1 fruit fly cellular context compared by ENCODE assay signal in the genomic region with DNA sequence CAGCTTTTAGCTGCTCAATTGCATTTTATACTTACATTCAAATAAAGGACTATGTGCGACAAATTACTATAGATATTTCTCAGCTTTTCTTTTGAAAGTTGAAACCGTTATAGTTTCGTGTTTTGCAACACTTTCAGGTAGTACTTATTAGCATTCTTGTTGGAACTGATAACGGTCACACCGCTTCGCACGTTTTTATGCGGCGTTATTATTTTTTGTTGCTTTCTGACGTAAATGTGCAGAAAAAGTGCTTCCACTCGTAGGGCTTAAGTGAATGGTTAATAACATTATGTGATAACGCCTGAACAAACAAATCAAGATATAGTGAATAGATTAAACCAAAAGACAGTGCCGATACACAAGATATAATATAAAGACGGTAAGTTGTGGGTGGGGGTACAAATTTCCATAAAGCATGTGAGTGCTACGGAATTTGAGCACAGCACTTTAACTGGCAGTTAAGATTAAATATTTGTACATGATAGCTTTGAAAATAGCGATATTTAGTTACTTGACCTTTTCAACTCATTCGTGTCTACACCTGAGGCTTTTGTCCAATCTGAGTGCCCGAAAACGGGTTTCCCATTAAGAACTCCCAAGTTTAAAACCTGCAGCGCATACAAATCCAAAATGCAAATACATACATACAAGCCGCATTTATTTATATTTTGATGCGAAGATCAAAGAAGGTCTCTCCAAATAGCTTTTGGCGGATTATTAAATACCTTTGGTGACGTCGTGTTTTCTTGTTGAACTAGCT.
TF ChIP-seq lines count a peak whose summit lies in the region.

TSS of gene papi (plus strand) at position 176 of the 760 bp plus-strand sequence.

TF ChIP-seq in whole organism, embryonic, 481 proteins besides CTCF, POLR2A, EP300 and RAD21 (continued from another document and continues in another):
- TF ChIP-seq crol (GFP tag; IDR thresholded peaks at IDR 0.05; lab: Robert Waterston, UW) (no peak), CG10462 (GFP tag; optimal IDR thresholded peaks at IDR 0.05; lab: Kevin White, UChicago) (no peak), Hmx (GFP tag; optimal IDR thresholded peaks at IDR 0.05; lab: Kevin White, UChicago) (no peak), Neu2 (GFP tag; optimal IDR thresholded peaks at IDR 0.05; lab: Kevin White, UChicago; ENCODE audit: borderline replicate concordance) (no peak), HHEX (GFP tag; optimal IDR thresholded peaks at IDR 0.05; lab: Kevin White, UChicago) (no peak), CG1529 (GFP tag; optimal IDR thresholded peaks at IDR 0.05; lab: Kevin White, UChicago) (no peak), ac (GFP tag; optimal IDR thresholded peaks at IDR 0.05; lab: Kevin White, UChicago) (no peak), sens (GFP tag; lab: Kevin White, UChicago) (no peak), CG34224 (GFP tag; IDR thresholded peaks at IDR 0.05; lab: Robert Waterston, UW; ENCODE audit: partially characterized antibody) (no peak), B-H2 (GFP tag; optimal IDR thresholded peaks at IDR 0.05; lab: Kevin White, UChicago) (peak; percentile 53), TFAM (GFP tag; optimal IDR thresholded peaks at IDR 0.05; lab: Kevin White, UChicago) (no peak), nerfin-1 (tag; optimal IDR thresholded peaks at IDR 0.05; lab: Kevin White, UChicago) (peak; percentile 90), lilli (GFP tag; optimal IDR thresholded peaks at IDR 0.05; lab: Kevin White, UChicago) (no peak), CG5953 (GFP tag; IDR thresholded peaks at IDR 0.05; lab: Robert Waterston, UW) (no peak), CG7786 (GFP tag; optimal IDR thresholded peaks at IDR 0.05; lab: Kevin White, UChicago) (no peak), CG13894 (tag; optimal IDR thresholded peaks at IDR 0.05; lab: Kevin White, UChicago) (peak; percentile 21), hth (optimal IDR thresholded peaks at IDR 0.05; lab: Kevin White, UChicago) (no peak), CG2889 (GFP tag; IDR thresholded peaks at IDR 0.05; lab: Robert Waterston, UW) (no peak), Doc3 (GFP tag; IDR thresholded peaks at IDR 0.05; lab: Robert Waterston, UW; ENCODE audit: partially characterized antibody) (no peak), CG32767 (GFP tag; IDR thresholded peaks at IDR 0.05; lab: Robert Waterston, UW) (no peak), CG6854 (GFP tag; optimal IDR thresholded peaks at IDR 0.05; lab: Kevin White, UChicago) (peak; percentile 16), CG13123 (GFP tag; optimal IDR thresholded peaks at IDR 0.05; lab: Kevin White, UChicago) (no peak), Ssrp (tag; optimal IDR thresholded peaks at IDR 0.05; lab: Kevin White, UChicago) (no peak), NK7.1 (GFP tag; optimal IDR thresholded peaks at IDR 0.05; lab: Kevin White, UChicago) (no peak), Bdp1 (GFP tag; optimal IDR thresholded peaks at IDR 0.05; lab: Kevin White, UChicago) (no peak), CG1024 (GFP tag; IDR thresholded peaks at IDR 0.05; lab: Robert Waterston, UW) (no peak), CG4730 (GFP tag; IDR thresholded peaks at IDR 0.05; lab: Robert Waterston, UW) (no peak), CG31224 (GFP tag; IDR thresholded peaks at IDR 0.05; lab: Robert Waterston, UW) (no peak), Vsx1 (GFP tag; optimal IDR thresholded peaks at IDR 0.05; lab: Kevin White, UChicago) (no peak), zen (tag; optimal IDR thresholded peaks at IDR 0.05; lab: Kevin White, UChicago) (no peak), Drgx (GFP tag; IDR thresholded peaks at IDR 0.05; lab: Robert Waterston, UW) (no peak), Gsc (GFP tag; IDR thresholded peaks at IDR 0.05; lab: Robert Waterston, UW) (no peak), YL-1 (GFP tag; optimal IDR thresholded peaks at IDR 0.05; lab: Kevin White, UChicago) (peak; percentile 71), sens-2 (GFP tag; IDR thresholded peaks at IDR 0.05; lab: Robert Waterston, UW) (no peak), pan (optimal IDR thresholded peaks at IDR 0.05; lab: Kevin White, UChicago) (no peak), pan (GFP tag; optimal IDR thresholded peaks at IDR 0.05 in 1 of 2, IDR thresholded peaks at IDR 0.05 in 1 of 2) (no peak), cg (GFP tag; optimal IDR thresholded peaks at IDR 0.05; lab: Kevin White, UChicago) (peak; percentile 13), fd64A (GFP tag; optimal IDR thresholded peaks at IDR 0.05; lab: Kevin White, UChicago) (no peak), tup (GFP tag; optimal IDR thresholded peaks at IDR 0.05; lab: Kevin White, UChicago) (no peak), h (optimal IDR thresholded peaks at IDR 0.05; lab: Kevin White, UChicago) (no peak), nom (GFP tag; optimal IDR thresholded peaks at IDR 0.05; lab: Kevin White, UChicago) (no peak), Usf (GFP tag; optimal IDR thresholded peaks at IDR 0.05; lab: Kevin White, UChicago) (no peak), Atf6 (GFP tag; IDR thresholded peaks at IDR 0.05; lab: Robert Waterston, UW) (no peak), CG18476 (GFP tag; optimal IDR thresholded peaks at IDR 0.05; lab: Kevin White, UChicago) (no peak), fd3F (GFP tag; optimal IDR thresholded peaks at IDR 0.05; lab: Kevin White, UChicago) (no peak), Hmr (GFP tag; optimal IDR thresholded peaks at IDR 0.05; lab: Kevin White, UChicago) (no peak), sug (tag; optimal IDR thresholded peaks at IDR 0.05; lab: Kevin White, UChicago) (peak; percentile 6), D19B (GFP tag; optimal IDR thresholded peaks at IDR 0.05; lab: Kevin White, UChicago) (no peak), bsh (GFP tag; optimal IDR thresholded peaks at IDR 0.05; lab: Kevin White, UChicago) (no peak), oc (tag; optimal IDR thresholded peaks at IDR 0.05; lab: Kevin White, UChicago) (no peak), Dad (GFP tag; optimal IDR thresholded peaks at IDR 0.05; lab: Kevin White, UChicago) (no peak), CG10147 (GFP tag; optimal IDR thresholded peaks at IDR 0.05; lab: Kevin White, UChicago) (peak; percentile 32), CG2678 (tag; optimal IDR thresholded peaks at IDR 0.05; lab: Kevin White, UChicago) (no peak), gt (GFP tag; IDR thresholded peaks at IDR 0.05; lab: Robert Waterston, UW) (no peak), CG4328 (GFP tag; optimal IDR thresholded peaks at IDR 0.05; lab: Kevin White, UChicago) (no peak), CG11504 (tag; optimal IDR thresholded peaks at IDR 0.05; lab: Kevin White, UChicago) (no peak), bowl (GFP tag; IDR thresholded peaks at IDR 0.05; lab: Robert Waterston, UW) (no peak), CG18262 (tag; optimal IDR thresholded peaks at IDR 0.05; lab: Kevin White, UChicago) (no peak), ham (GFP tag; IDR thresholded peaks at IDR 0.05; lab: Robert Waterston, UW) (no peak), CG15696 (tag; optimal IDR thresholded peaks at IDR 0.05; lab: Kevin White, UChicago) (no peak), CG17568 (GFP tag; optimal IDR thresholded peaks at IDR 0.05; lab: Kevin White, UChicago) (no peak), CG7987 (GFP tag; optimal IDR thresholded peaks at IDR 0.05; lab: Kevin White, UChicago) (peak; percentile 38), CG6272 (GFP tag; IDR thresholded peaks at IDR 0.05; lab: Robert Waterston, UW) (no peak), ATbp (GFP tag; optimal IDR thresholded peaks at IDR 0.05; lab: Kevin White, UChicago) (no peak), CG2875 (GFP tag; optimal IDR thresholded peaks at IDR 0.05; lab: Kevin White, UChicago) (no peak), nerfin-2 (GFP tag; IDR thresholded peaks at IDR 0.05; lab: Robert Waterston, UW; ENCODE audit: partially characterized antibody) (no peak), CG15073 (GFP tag; optimal IDR thresholded peaks at IDR 0.05; lab: Kevin White, UChicago) (no peak), lov (optimal IDR thresholded peaks at IDR 0.05; lab: Kevin White, UChicago) (no peak), lov (GFP tag; IDR thresholded peaks at IDR 0.05; lab: Robert Waterston, UW) (no peak), CoRest (tag; optimal IDR thresholded peaks at IDR 0.05; lab: Kevin White, UChicago) (no peak), Hr51 (GFP tag; optimal IDR thresholded peaks at IDR 0.05; lab: Kevin White, UChicago) (no peak), Atf3 (GFP tag; optimal IDR thresholded peaks at IDR 0.05; lab: Kevin White, UChicago) (no peak), amos (GFP tag; IDR thresholded peaks at IDR 0.05; lab: Robert Waterston, UW; ENCODE audit: partially characterized antibody) (no peak; the same call in 1 of the 2 replicates), sqz (GFP tag; optimal IDR thresholded peaks at IDR 0.05; lab: Kevin White, UChicago) (peak; percentile 66), Sox102F (GFP tag; optimal IDR thresholded peaks at IDR 0.05; lab: Kevin White, UChicago) (no peak), org-1 (GFP tag; optimal IDR thresholded peaks at IDR 0.05; lab: Kevin White, UChicago) (no peak), Xbp1 (GFP tag; optimal IDR thresholded peaks at IDR 0.05; lab: Kevin White, UChicago) (peak; percentile 9), CG1792 (GFP tag; optimal IDR thresholded peaks at IDR 0.05; lab: Kevin White, UChicago) (no peak), tll (GFP tag; optimal IDR thresholded peaks at IDR 0.05; lab: Kevin White, UChicago) (no peak), HmgD (GFP tag; optimal IDR thresholded peaks at IDR 0.05; lab: Kevin White, UChicago) (no peak), gem (tag; optimal IDR thresholded peaks at IDR 0.05; lab: Kevin White, UChicago) (no peak), CG7963 (GFP tag; IDR thresholded peaks at IDR 0.05; lab: Robert Waterston, UW; ENCODE audit: partially characterized antibody) (no peak), CG6654 (GFP tag; optimal IDR thresholded peaks at IDR 0.05; lab: Kevin White, UChicago) (no peak), Jarid2 (GFP tag; optimal IDR thresholded peaks at IDR 0.05; lab: Kevin White, UChicago) (no peak), Deaf1 (tag; optimal IDR thresholded peaks at IDR 0.05; lab: Kevin White, UChicago) (no peak), en (GFP tag; optimal IDR thresholded peaks at IDR 0.05; lab: Kevin White, UChicago) (no peak), Oli (tag; optimal IDR thresholded peaks at IDR 0.05; lab: Kevin White, UChicago) (no peak), CG5180 (GFP tag; optimal IDR thresholded peaks at IDR 0.05; lab: Kevin White, UChicago) (no peak), Dek (tag; optimal IDR thresholded peaks at IDR 0.05; lab: Kevin White, UChicago) (no peak), vvl (GFP tag; IDR thresholded peaks at IDR 0.05; lab: Robert Waterston, UW) (no peak), disco-r (GFP tag; optimal IDR thresholded peaks at IDR 0.05; lab: Kevin White, UChicago) (no peak), CG10565 (GFP tag; optimal IDR thresholded peaks at IDR 0.05; lab: Kevin White, UChicago) (no peak), CG4282 (GFP tag; optimal IDR thresholded peaks at IDR 0.05; lab: Kevin White, UChicago) (no peak), CG9932 (GFP tag; IDR thresholded peaks at IDR 0.05; lab: Robert Waterston, UW) (no peak), CG6689 (GFP tag; IDR thresholded peaks at IDR 0.05; lab: Robert Waterston, UW) (no peak), MTF-1 (GFP tag; optimal IDR thresholded peaks at IDR 0.05; lab: Kevin White, UChicago; ENCODE audit: borderline replicate concordance) (no peak), CG17186 (GFP tag; optimal IDR thresholded peaks at IDR 0.05; lab: Kevin White, UChicago) (no peak), Side (GFP tag; optimal IDR thresholded peaks at IDR 0.05; lab: Kevin White, UChicago) (peak; percentile 23), CG8281 (tag; optimal IDR thresholded peaks at IDR 0.05; lab: Kevin White, UChicago) (no peak), lbe (GFP tag; optimal IDR thresholded peaks at IDR 0.05; lab: Kevin White, UChicago) (peak; percentile 31), usp (GFP tag; optimal IDR thresholded peaks at IDR 0.05; lab: Kevin White, UChicago) (no peak), CG6683 (GFP tag; optimal IDR thresholded peaks at IDR 0.05; lab: Kevin White, UChicago) (no peak), CG33213 (GFP tag; optimal IDR thresholded peaks at IDR 0.05; lab: Kevin White, UChicago) (no peak), CG10654 (GFP tag; optimal IDR thresholded peaks at IDR 0.05; lab: Kevin White, UChicago) (no peak), CG18619 (GFP tag; optimal IDR thresholded peaks at IDR 0.05; lab: Kevin White, UChicago) (no peak), crp (GFP tag; optimal IDR thresholded peaks at IDR 0.05; lab: Kevin White, UChicago) (peak in 1 of 2 experiments; percentile 14), CG4424 (GFP tag; optimal IDR thresholded peaks at IDR 0.05; lab: Kevin White, UChicago) (no peak), pho (GFP tag; optimal IDR thresholded peaks at IDR 0.05; lab: Kevin White, UChicago) (no peak), trh (GFP tag; optimal IDR thresholded peaks at IDR 0.05; lab: Kevin White, UChicago) (no peak), CG11723 (GFP tag; optimal IDR thresholded peaks at IDR 0.05; lab: Kevin White, UChicago) (no peak), Taf1 (GFP tag; IDR thresholded peaks at IDR 0.05; lab: Robert Waterston, UW) (no peak), dan (GFP tag; IDR thresholded peaks at IDR 0.05; lab: Robert Waterston, UW) (no peak), pum (GFP tag; optimal IDR thresholded peaks at IDR 0.05; lab: Kevin White, UChicago) (no peak), GATAe (GFP tag; conservative IDR thresholded peaks at IDR 0.05; lab: Robert Waterston, UW) (no peak), dmrt99B (tag; optimal IDR thresholded peaks at IDR 0.05; lab: Kevin White, UChicago) (no peak), so (GFP tag; IDR thresholded peaks at IDR 0.05; lab: Robert Waterston, UW) (no peak), ERR (GFP tag; optimal IDR thresholded peaks at IDR 0.05; lab: Kevin White, UChicago) (no peak), Pdp1 (GFP tag; optimal IDR thresholded peaks at IDR 0.05; lab: Kevin White, UChicago) (peak in 1 of 2 experiments; percentile 91), CG12155 (GFP tag; optimal IDR thresholded peaks at IDR 0.05; lab: Kevin White, UChicago) (no peak), bab2 (GFP tag; optimal IDR thresholded peaks at IDR 0.05; lab: Kevin White, UChicago) (no peak), luna (GFP tag; optimal IDR thresholded peaks at IDR 0.05; lab: Kevin White, UChicago) (peak; percentile 22), chinmo (GFP tag; IDR thresholded peaks at IDR 0.05; lab: Robert Waterston, UW; ENCODE audit: partially characterized antibody) (0 out of 4 replicates have a peak, but pooled peaks have one; percentile 58), CG8290 (GFP tag; optimal IDR thresholded peaks at IDR 0.05; lab: Kevin White, UChicago) (no peak), CG8290 (tag; optimal IDR thresholded peaks at IDR 0.05; lab: Kevin White, UChicago) (peak in 1 of 2 experiments; percentile 34), D19A (tag; optimal IDR thresholded peaks at IDR 0.05; lab: Kevin White, UChicago) (no peak), CG7556 (GFP tag; optimal IDR thresholded peaks at IDR 0.05; lab: Kevin White, UChicago) (no peak), Sox100B (GFP tag; optimal IDR thresholded peaks at IDR 0.05; lab: Kevin White, UChicago) (no peak), sima (GFP tag; optimal IDR thresholded peaks at IDR 0.05; lab: Kevin White, UChicago) (no peak), CG13296 (GFP tag; optimal IDR thresholded peaks at IDR 0.05; lab: Kevin White, UChicago) (no peak)
